Worm (Caenorhabditis elegans) whole organism, midembryonic: ENCODE data around the gene D2096.7.

Experiments used
- cog-1 ChIP-seq: sonication (generic microtip); optimal IDR thresholded peaks from 2 replicates; lab custom pipeline; 2016; ENCODE audit warnings: missing genetic modification characterization, missing compliant biosample characterization
- flt-1 ChIP-seq: fragments of 200-800 bp; sonication (Bioruptor generic); IDR thresholded peaks from 2 replicates; pipeline ENCODE4 v1.3.6; 2022; ENCODE audit warnings: missing genetic modification characterization, missing compliant biosample characterization
- ref-1 ChIP-seq: fragments of 200-800 bp; sonication (Bioruptor generic); conservative IDR thresholded peaks from 2 replicates; pipeline ENCODE4 v1.3.6; 2022; ENCODE audit warnings: missing genetic modification reagents, missing genetic modification characterization, missing compliant biosample characterization
- ztf-23 ChIP-seq: fragments of 200-800 bp; sonication (Bioruptor generic); IDR thresholded peaks from 2 replicates; pipeline ENCODE4 v1.3.6; 2022; ENCODE audit warnings: missing genetic modification reagents, missing genetic modification characterization, missing compliant biosample characterization

DNA sequence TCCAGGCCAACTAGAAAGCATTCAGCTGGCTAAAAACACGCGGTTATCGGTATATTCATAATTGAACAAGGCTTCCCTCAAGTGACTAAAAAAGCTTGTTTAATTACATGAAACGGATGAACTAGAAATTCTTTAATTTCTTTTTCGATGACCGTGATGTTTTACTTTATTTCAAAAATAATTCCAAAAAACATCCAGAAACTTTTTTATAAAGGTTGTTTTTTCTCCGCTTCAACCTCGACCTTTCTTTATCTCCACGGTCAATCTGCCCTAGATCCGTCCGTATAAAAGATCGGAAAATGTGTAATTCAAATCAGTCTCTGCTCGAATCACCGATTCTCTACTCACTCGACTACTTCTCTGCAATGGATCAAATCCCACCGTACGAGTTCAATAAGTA lies 31.9 kb downstream of the D2096.7 start, which contains the start of gene F17E9.5:
- TF ChIP-seq flt-1, result no peak
- no peak for TF ChIP-seq ref-1 (GFP tag; lab: Robert Waterston, UW)
- TF ChIP-seq ztf-23 (GFP tag; lab: Robert Waterston, UW), result no peak
- no peak for TF ChIP-seq cog-1 (tag; lab: Kevin White, UChicago)
